Worm (Caenorhabditis elegans) whole organism, midembryonic: ENCODE results near the gene T02B11.3.
"Not testable (repeated sequence)": the region's sequence is repeated elsewhere in the genome, so short reads cannot be mapped to it uniquely, and the experiment has no call there.

Experiments
- T22C8.4 ChIP-seq: fragments of 200-800 bp; sonication (Bioruptor generic); IDR thresholded peaks from 2 replicates; pipeline ENCODE4 v1.3.6; 2022; ENCODE audit warnings: missing genetic modification characterization, missing compliant biosample characterization
- cog-1 ChIP-seq: sonication (generic microtip); optimal IDR thresholded peaks from 2 replicates; lab custom pipeline; 2016; ENCODE audit warnings: missing genetic modification characterization, missing compliant biosample characterization
- flt-1 ChIP-seq: fragments of 200-800 bp; sonication (Bioruptor generic); IDR thresholded peaks from 2 replicates; pipeline ENCODE4 v1.3.6; 2022; ENCODE audit warnings: missing genetic modification characterization, missing compliant biosample characterization
- klf-2 ChIP-seq: fragments of 200-800 bp; sonication (Bioruptor generic); conservative IDR thresholded peaks from 2 replicates; pipeline ENCODE4 v1.3.6; 2022; ENCODE audit warnings: missing genetic modification reagents, missing genetic modification characterization, missing compliant biosample characterization
- med-1 ChIP-seq: sonication (generic microtip); optimal IDR thresholded peaks from 2 replicates; lab custom pipeline; 2017; ENCODE audit warnings: missing genetic modification characterization, mild to moderate bottlenecking, missing compliant biosample characterization, antibody characterized with exemption, missing genetic modification reagents; ENCODE audit not compliant: insufficient read depth
- ref-1 ChIP-seq: fragments of 200-800 bp; sonication (Bioruptor generic); conservative IDR thresholded peaks from 2 replicates; pipeline ENCODE4 v1.3.6; 2022; ENCODE audit warnings: missing genetic modification reagents, missing genetic modification characterization, missing compliant biosample characterization
- tab-1 ChIP-seq: fragments of 200-800 bp; sonication (Bioruptor generic); IDR thresholded peaks from 2 replicates; pipeline ENCODE4 v1.3.6; 2022; ENCODE audit warnings: missing genetic modification characterization, missing compliant biosample characterization
- ztf-23 ChIP-seq: fragments of 200-800 bp; sonication (Bioruptor generic); IDR thresholded peaks from 2 replicates; pipeline ENCODE4 v1.3.6; 2022; ENCODE audit warnings: missing genetic modification reagents, missing genetic modification characterization, missing compliant biosample characterization
- ztf-29 ChIP-seq: fragments of 200-800 bp; sonication (Bioruptor generic); IDR thresholded peaks from 2 replicates; pipeline ENCODE4 v1.3.6; 2022; ENCODE audit warnings: missing genetic modification reagents, missing genetic modification characterization, missing compliant biosample characterization

T02B11.3 gene

DNA sequence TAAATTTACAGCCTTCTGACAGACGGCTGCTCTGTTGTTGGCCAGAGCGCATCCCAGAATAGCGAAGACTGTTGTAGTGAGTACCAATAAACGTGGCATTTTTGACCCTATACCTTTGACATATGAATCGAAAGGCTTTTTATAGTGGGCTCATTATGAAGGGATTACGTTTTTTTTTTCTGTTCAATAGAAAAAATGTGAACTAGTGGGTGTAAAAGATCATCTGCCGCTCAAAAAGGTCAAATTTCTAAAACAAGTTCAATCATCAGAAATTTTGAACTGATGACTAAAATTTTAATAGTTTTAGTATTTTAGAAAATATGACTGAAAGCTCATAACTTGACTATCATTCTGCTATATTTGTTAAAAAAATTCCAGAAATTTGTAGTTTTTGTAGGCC is 11.7 kb downstream of the T02B11.3 start, which contains the start of gene K09C6.9:
Gene K09C6.9, minus strand, starts transcription at position 101 of the 400 bp plus-strand sequence.
- no peak for TF ChIP-seq ztf-29 (GFP tag; lab: Robert Waterston, UW)
- no peak for TF ChIP-seq ref-1
- TF ChIP-seq flt-1, result no peak
- no peak for TF ChIP-seq T22C8.4 (GFP tag; lab: Robert Waterston, UW)
- TF ChIP-seq klf-2 (GFP tag; lab: Robert Waterston, UW), result no peak
- TF ChIP-seq cog-1 (tag; lab: Kevin White, UChicago), result no peak
- no peak for TF ChIP-seq med-1 (GFP tag; lab: Kevin White, UChicago)
- TF ChIP-seq tab-1 (GFP tag; lab: Robert Waterston, UW), result no peak
- no peak for TF ChIP-seq ztf-23

DNA sequence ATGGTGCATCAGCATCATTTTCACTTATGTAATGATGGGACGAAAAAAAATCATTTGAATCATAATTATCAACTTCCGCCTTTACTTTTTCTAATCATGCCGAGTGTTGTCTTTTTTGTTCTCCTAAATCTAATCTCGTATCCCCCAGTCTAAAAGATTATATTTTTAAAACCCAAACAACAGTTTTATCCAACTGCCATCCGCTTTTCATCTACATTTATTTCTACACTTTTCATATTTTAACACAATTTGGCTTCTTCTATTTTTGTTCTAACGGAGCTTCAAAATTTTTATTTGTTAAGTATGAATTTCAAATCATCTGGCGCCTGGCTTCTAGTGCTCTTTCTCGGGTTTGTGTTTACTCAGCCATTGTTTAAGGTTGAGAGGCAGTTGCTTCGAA is 14.4 kb downstream of the T02B11.3 start, which contains the start of gene K09C6.3:
Gene K09C6.3, plus strand, starts transcription at position 301 of the 400 bp plus-strand sequence.
- no peak for TF ChIP-seq ztf-23
- no peak for TF ChIP-seq med-1 (GFP tag; lab: Kevin White, UChicago)
- TF ChIP-seq ztf-29 (GFP tag; lab: Robert Waterston, UW), result no peak
- TF ChIP-seq klf-2 (GFP tag; lab: Robert Waterston, UW), result no peak
- no peak for TF ChIP-seq T22C8.4 (GFP tag; lab: Robert Waterston, UW)
- no peak for TF ChIP-seq ref-1
- no peak for TF ChIP-seq cog-1 (tag; lab: Kevin White, UChicago)
- no peak for TF ChIP-seq flt-1
- no peak for TF ChIP-seq tab-1 (GFP tag; lab: Robert Waterston, UW)

DNA sequence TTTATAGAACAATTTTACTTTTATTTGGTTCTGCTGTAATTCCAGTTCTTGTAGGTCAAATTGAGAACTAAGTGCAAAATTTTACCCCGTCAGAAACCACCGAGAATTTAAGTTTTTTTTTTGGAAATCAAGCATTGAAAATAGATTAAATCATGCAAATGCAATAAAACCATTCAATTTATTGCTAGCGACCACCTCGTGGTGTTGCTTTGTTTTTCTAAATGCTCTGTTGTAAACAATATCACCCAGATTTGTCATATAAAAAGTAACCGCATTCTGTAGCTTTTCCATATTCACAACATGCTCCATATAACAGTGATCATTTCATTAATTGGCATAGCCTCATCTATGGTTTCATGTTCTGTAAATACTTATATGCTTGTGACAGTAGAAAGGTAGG is 17.1 kb downstream of the T02B11.3 start, which contains the start of gene srbc-12:
Gene srbc-12, plus strand, starts transcription at position 301 of the 400 bp plus-strand sequence.
- TF ChIP-seq ztf-29 (GFP tag; lab: Robert Waterston, UW) (no peak), tab-1 (GFP tag; lab: Robert Waterston, UW) (no peak), ztf-23 (no peak), T22C8.4 (GFP tag; lab: Robert Waterston, UW) (no peak), klf-2 (GFP tag; lab: Robert Waterston, UW) (no peak), cog-1 (tag; lab: Kevin White, UChicago) (no peak), med-1 (GFP tag; lab: Kevin White, UChicago) (no peak), ref-1 (no peak), flt-1 (no peak)

DNA sequence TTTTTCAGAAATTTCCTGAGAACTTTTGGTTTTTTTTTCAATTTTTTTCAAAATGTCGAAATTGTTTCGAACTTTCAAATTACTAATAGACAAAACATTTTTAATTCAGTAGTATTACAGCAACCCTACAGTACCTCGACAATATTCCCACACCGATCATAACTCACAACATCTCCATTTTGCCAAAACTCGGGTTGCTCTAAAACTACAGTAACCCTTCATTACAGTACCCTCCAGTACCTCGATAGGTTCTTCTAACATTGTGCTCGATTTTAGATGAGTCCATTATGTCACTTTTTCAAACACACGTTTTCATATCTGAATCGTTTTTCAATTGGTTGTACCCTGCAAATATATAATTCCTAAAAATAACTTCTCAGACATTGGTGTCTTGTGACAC is 17.6 kb downstream of the T02B11.3 start:
- TF ChIP-seq tab-1 (GFP tag; lab: Robert Waterston, UW) (no peak), ref-1 (no peak), flt-1 (no peak), cog-1 (tag; lab: Kevin White, UChicago) (no peak), med-1 (GFP tag; lab: Kevin White, UChicago) (no peak), T22C8.4 (GFP tag; lab: Robert Waterston, UW) (no peak), ztf-23 (no peak), ztf-29 (GFP tag; lab: Robert Waterston, UW) (no peak)

DNA sequence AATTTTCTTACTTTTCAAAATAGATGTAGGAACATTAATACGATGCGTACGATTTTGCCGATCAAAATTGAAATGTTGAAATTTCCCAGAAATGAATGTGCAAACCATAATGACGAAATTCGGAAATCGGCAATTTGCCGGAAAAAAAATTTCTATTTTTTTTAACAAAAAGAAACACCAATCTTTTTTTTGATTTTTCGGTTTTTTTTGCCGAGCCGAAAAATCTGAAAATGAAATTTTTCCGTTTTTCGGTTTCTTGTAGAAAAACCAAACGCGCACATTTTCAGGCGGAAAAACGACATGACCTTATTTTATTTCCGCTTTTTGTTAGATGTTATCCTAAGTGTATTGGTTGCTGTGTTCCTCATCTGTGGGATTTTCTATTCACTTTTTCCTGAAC is 19.1 kb downstream of the T02B11.3 start, which contains the start of gene srbc-13:
Gene srbc-13, plus strand, starts transcription at position 301 of the 400 bp plus-strand sequence.
- TF ChIP-seq T22C8.4 (GFP tag; lab: Robert Waterston, UW) (no peak), ref-1 (no peak), med-1 (GFP tag; lab: Kevin White, UChicago) (no peak), tab-1 (GFP tag; lab: Robert Waterston, UW) (no peak), ztf-29 (GFP tag; lab: Robert Waterston, UW) (no peak), ztf-23 (no peak), flt-1 (no peak), cog-1 (tag; lab: Kevin White, UChicago) (no peak), klf-2 (GFP tag; lab: Robert Waterston, UW) (no peak)

DNA sequence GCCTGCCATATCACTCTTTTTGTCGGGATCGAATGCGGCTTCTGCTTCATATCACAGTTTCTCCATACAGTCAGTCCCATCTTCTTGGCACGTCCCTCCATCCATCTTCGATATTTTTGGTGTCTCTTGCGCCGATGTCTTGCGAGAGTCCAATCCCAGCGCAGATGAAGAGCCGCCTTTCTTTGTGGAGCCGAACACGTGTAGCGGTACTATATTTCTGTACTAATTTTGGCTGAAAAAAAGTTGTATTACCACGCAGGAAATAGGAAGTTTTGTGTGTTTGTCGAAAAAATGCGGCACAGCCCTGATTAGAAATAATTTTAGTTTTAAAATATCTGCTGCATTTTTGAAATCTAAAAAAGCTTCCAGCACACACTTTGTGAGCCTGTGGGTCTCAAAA is 23.5 kb downstream of the T02B11.3 start, which contains the start of gene K09C6.8:
Gene K09C6.8, minus strand, starts transcription at position 101 of the 400 bp plus-strand sequence.
- TF ChIP-seq med-1 (GFP tag; lab: Kevin White, UChicago); ref-1; T22C8.4 (GFP tag; lab: Robert Waterston, UW): not testable (repeated sequence)

DNA sequence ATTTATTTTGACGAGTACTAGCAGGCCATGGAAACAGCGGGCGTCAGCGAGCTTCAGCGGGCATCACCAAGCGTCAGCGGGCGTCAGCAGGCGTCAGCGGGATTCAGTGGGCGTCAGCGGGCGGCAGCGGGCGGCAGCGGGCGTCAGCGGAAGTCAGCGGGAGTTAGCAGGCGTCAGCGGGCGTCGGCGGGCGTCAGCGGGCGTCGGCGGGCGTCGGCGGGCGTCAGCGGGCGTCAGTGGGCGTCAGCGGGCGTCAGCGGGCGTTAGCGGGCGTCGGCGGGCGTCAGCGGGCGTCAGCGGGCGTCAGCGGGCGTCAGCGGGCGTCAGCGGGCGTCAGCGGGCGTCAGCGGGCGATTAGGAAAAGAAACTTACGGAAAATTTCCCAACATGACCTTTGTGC is 24.0 kb downstream of the T02B11.3 start:
- no peak for TF ChIP-seq klf-2 (GFP tag; lab: Robert Waterston, UW)
- no peak for TF ChIP-seq cog-1 (tag; lab: Kevin White, UChicago)
- no peak for TF ChIP-seq T22C8.4 (GFP tag; lab: Robert Waterston, UW)
- no peak for TF ChIP-seq ref-1

DNA sequence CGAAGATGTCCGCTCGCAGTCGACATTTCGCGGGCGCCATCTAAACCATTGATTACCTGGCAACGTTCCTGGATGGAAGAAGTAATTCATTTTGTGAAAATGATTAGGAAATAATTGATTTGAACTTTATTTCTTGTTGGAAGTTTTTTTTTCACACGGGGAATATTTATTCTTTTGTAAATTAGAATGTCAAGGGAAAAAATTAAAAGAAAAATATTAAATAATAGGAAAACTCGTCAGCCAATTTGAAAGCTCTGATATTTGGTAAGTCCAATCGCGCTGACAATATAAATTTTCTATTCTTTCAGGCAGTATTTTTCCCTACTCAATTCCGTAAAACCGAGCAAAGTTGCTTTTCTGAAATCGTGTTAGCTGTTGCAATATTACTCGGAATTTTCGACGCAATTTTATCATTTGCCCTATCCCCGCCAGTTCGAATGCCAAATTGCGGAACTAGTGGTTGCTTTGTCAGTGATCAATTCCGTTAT is 27.6 kb downstream of the T02B11.3 start, which contains the start of the genes K09C6.7 and K09C6.10:
Gene K09C6.7, minus strand, starts transcription at position 101 of the 488 bp plus-strand sequence.
Gene K09C6.10, plus strand, starts transcription at position 438 of the 488 bp plus-strand sequence.
- not testable (repeated sequence) for TF ChIP-seq T22C8.4, klf-2, ztf-29 (GFP tag; lab: Robert Waterston, UW)

DNA sequence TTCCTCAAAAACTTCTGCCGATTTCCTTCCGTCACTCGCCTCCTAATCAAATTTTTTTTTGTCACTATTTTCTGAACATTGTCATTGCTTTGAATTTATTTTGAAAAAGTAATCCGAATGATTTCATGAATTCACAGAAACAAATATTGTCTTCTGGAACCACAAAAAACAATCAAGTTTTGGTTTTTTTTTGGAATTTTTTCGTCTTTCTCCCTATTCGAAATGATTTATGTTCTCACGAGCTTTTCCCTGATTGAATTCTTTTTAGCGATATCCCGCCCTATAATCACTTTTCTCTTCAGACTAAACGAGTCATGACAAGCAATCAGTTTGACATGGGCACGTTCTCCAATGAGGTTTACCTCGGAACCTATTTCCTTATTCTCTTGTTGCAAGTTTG is 33.3 kb downstream of the T02B11.3 start, which contains the start of gene F41H8.1:
Gene F41H8.1, plus strand, starts transcription at position 301 of the 400 bp plus-strand sequence.
- TF ChIP-seq ref-1, result no peak
- TF ChIP-seq flt-1, result no peak
- TF ChIP-seq T22C8.4 (GFP tag; lab: Robert Waterston, UW), result no peak
- no peak for TF ChIP-seq cog-1 (tag; lab: Kevin White, UChicago)
- TF ChIP-seq ztf-29 (GFP tag; lab: Robert Waterston, UW), result no peak
- TF ChIP-seq klf-2 (GFP tag; lab: Robert Waterston, UW), result no peak
- no peak for TF ChIP-seq tab-1 (GFP tag; lab: Robert Waterston, UW)
- TF ChIP-seq ztf-23, result no peak

DNA sequence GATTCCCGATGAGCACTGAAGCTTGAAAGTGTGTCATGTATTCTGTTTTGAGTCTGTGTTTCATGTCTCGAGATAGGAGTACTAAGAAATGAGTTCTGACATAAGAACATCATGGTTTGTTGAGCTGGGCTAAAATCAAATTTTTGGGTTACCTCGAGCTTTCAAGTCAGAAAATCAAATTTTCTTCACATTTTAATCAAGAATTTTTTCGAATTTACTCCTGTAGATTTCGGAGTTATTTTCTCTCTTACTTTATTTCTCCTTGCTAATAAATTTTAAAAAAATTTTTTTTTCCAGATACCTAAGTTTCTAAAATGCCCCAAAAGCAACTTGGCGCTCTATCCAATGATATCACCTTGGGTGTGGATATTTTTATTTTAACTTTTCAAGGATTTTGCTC is 40.5 kb downstream of the T02B11.3 start, which contains the start of gene F41H8.2:
Gene F41H8.2, plus strand, starts transcription at position 301 of the 400 bp plus-strand sequence.
- TF ChIP-seq ztf-23, result no peak
- no peak for TF ChIP-seq ztf-29 (GFP tag; lab: Robert Waterston, UW)
- TF ChIP-seq klf-2 (GFP tag; lab: Robert Waterston, UW), result no peak
- no peak for TF ChIP-seq med-1 (GFP tag; lab: Kevin White, UChicago)
- no peak for TF ChIP-seq tab-1 (GFP tag; lab: Robert Waterston, UW)
- TF ChIP-seq ref-1, result no peak
- TF ChIP-seq flt-1, result no peak
- no peak for TF ChIP-seq T22C8.4 (GFP tag; lab: Robert Waterston, UW)
- no peak for TF ChIP-seq cog-1 (tag; lab: Kevin White, UChicago)
